Fruit fly (Drosophila melanogaster): ENCODE data around the gene CG33158.

DNA sequence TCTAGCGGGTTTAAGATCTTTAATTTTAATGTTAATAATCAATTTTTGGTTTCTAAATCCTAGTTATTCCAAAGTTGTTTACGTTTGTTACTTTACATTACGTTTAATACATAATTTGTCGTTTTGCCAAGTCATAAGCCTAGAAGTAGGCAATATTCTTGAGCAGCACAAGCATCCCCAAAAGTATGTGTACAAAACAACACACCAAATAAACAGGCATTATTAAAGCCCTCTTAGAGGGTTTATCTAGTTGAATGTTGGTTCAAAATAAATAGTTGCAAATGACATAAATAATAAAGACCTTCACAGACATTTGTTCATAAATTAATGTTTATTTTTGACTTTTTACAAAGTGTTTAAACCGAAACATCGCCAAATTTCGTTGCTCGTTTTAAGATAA, 50.7 kb downstream of the CG33158 start:
- TF ChIP-seq fru (GFP tag; optimal IDR thresholded peaks at IDR 0.05), result no peak
- TF ChIP-seq CG9705 (GFP tag; optimal IDR thresholded peaks at IDR 0.05), result no peak
- no peak for TF ChIP-seq dmrt93B (GFP tag; optimal IDR thresholded peaks at IDR 0.05)
- no peak for TF ChIP-seq psq (GFP tag; optimal IDR thresholded peaks at IDR 0.05)
- no peak for TF ChIP-seq ey (GFP tag; optimal IDR thresholded peaks at IDR 0.05)
- no peak for TF ChIP-seq Hnf4 (GFP tag; optimal IDR thresholded peaks at IDR 0.05)
- TF ChIP-seq dsf (GFP tag; optimal IDR thresholded peaks at IDR 0.05; ENCODE audit: borderline replicate concordance), result no peak
- TF ChIP-seq h (GFP tag; optimal IDR thresholded peaks at IDR 0.05), result no peak
